Worm (Caenorhabditis elegans) whole organism, late embryonic: Measurements from ENCODE around the gene F31A3.5.

ENCODE experiments used
- ets-4 ChIP-seq: sonication (generic microtip); optimal IDR thresholded peaks from 2 replicates; lab custom pipeline; 2016; ENCODE audit warnings: missing genetic modification characterization, missing compliant biosample characterization
- eyg-1 ChIP-seq: sonication (generic microtip); optimal IDR thresholded peaks from 2 replicates; lab custom pipeline; 2016; ENCODE audit warnings: missing genotype, missing genetic modification characterization, missing compliant biosample characterization
- fkh-10 ChIP-seq: fragments of 150-350 bp; optimal IDR thresholded peaks from 2 replicates; lab custom pipeline; 2014; ENCODE audit warnings: missing biosample characterization, missing genetic modification reagents, missing genetic modification characterization
- hlh-15 ChIP-seq: sonication (generic microtip); optimal IDR thresholded peaks from 2 replicates; lab custom pipeline; 2016; ENCODE audit warnings: missing genetic modification characterization, missing compliant biosample characterization
- nfya-1 ChIP-seq: sonication (generic microtip); optimal IDR thresholded peaks from 2 replicates; lab custom pipeline; 2017; ENCODE audit warnings: missing genetic modification characterization, mild to moderate bottlenecking, missing compliant biosample characterization, antibody characterized with exemption, moderate library complexity
- pha-2 ChIP-seq: sonication (generic microtip); optimal IDR thresholded peaks from 2 replicates; lab custom pipeline; 2017; ENCODE audit warnings: mild to moderate bottlenecking, missing genetic modification characterization, missing compliant biosample characterization

DNA sequence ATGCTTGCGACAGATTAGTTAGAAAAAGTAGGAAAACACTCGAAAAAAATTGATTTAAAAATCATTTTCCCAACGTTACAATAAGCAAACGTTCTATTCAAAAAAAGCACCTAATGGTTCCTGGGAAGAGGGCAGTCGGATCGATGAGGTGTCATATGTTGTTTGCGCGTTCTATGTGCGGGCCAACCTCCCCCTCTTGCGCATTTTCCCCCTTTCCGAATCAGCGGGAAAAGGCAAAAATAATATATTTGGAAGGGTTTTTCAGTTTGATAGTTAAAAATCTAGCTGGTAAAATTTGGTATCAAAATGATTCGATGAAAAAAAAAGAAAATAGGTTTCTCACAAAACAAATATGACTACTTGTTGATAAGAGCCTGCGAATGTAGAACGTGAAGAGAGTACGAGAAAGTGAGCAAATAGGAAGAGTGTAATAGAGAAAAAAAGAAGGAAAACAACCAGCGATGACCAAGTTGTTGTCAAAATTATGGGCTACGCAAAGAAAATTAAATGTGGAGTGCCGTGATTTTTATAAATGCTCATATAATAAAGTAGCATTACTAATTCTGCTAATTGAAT lies 47.1 kb upstream of the F31A3.5 start:
- TF ChIP-seq pha-2 (tag; lab: Kevin White, UChicago) (no peak), eyg-1 (tag; lab: Kevin White, UChicago) (no peak), hlh-15 (tag; lab: Kevin White, UChicago) (no peak), ets-4 (tag; lab: Kevin White, UChicago) (no peak), fkh-10 (GFP tag; lab: Kevin White, UChicago) (no peak), nfya-1 (tag; lab: Kevin White, UChicago) (peak; percentile 53)
